Fruit fly (Drosophila melanogaster) whole organism, embryonic: Measurements from ENCODE around the gene bsf.

ENCODE experiments used
- Abd-B ChIP-seq: fragments of 200-800 bp; sonication (Bioruptor generic); optimal IDR thresholded peaks from 2 replicates; lab custom pipeline; 2018; ENCODE audit warnings: missing biosample characterization, mild to moderate bottlenecking, missing genetic modification characterization, moderate library complexity
- Antp ChIP-seq: fragments of 200-800 bp; sonication (Bioruptor generic); optimal IDR thresholded peaks from 3 replicates; lab custom pipeline; 2016; ENCODE audit warnings: missing biosample characterization, missing genetic modification characterization
- Atf-2 ChIP-seq: fragments of 200-800 bp; sonication (Bioruptor generic); optimal IDR thresholded peaks from 2 replicates; lab custom pipeline; 2016; ENCODE audit warnings: missing biosample characterization, missing genetic modification characterization
- C15 ChIP-seq: fragments of 200-800 bp; sonication (Bioruptor generic); IDR thresholded peaks from 3 replicates; pipeline ENCODE4 v1.3.6; 2022; ENCODE audit warnings: missing biosample characterization, missing genetic modification characterization
- CG10147 ChIP-seq: fragments of 200-800 bp; sonication (Bioruptor generic); optimal IDR thresholded peaks from 2 replicates; lab custom pipeline; 2019; ENCODE audit warnings: missing biosample characterization, mild to moderate bottlenecking, missing genetic modification characterization, moderate library complexity
- CG1024 ChIP-seq: fragments of 200-800 bp; sonication (Bioruptor generic); IDR thresholded peaks from 2 replicates; pipeline ENCODE4 v1.3.6; 2022; ENCODE audit warnings: missing biosample characterization, missing genetic modification characterization
- CG11398 ChIP-seq: fragments of 200-800 bp; sonication (Bioruptor generic); optimal IDR thresholded peaks from 2 replicates; lab custom pipeline; 2016; ENCODE audit warnings: missing biosample characterization, missing genetic modification characterization
- CG12155 ChIP-seq: fragments of 200-800 bp; sonication (Bioruptor generic); optimal IDR thresholded peaks from 3 replicates; lab custom pipeline; 2016; ENCODE audit warnings: missing biosample characterization, missing genetic modification characterization
- CG13287 ChIP-seq: fragments of 200-800 bp; sonication (Bioruptor generic); IDR thresholded peaks from 2 replicates; pipeline ENCODE4 v1.3.6; 2022; ENCODE audit warnings: missing biosample characterization, missing genetic modification characterization; ENCODE audit not compliant: partially characterized antibody
- CG14014 ChIP-seq: fragments of 200-800 bp; sonication (Bioruptor generic); IDR thresholded peaks from 2 replicates; pipeline ENCODE4 v1.3.6; 2022; ENCODE audit warnings: missing biosample characterization, missing genetic modification characterization
- CG14860 ChIP-seq: fragments of 200-800 bp; sonication (Bioruptor generic); IDR thresholded peaks from 3 replicates; pipeline ENCODE4 v1.3.6; 2022; ENCODE audit warnings: missing biosample characterization, missing genetic modification characterization; ENCODE audit not compliant: partially characterized antibody
- CG15479 ChIP-seq: fragments of 200-800 bp; sonication (Bioruptor generic); optimal IDR thresholded peaks from 3 replicates; lab custom pipeline; 2019; ENCODE audit warnings: missing biosample characterization, mild to moderate bottlenecking, missing genetic modification characterization, moderate library complexity
- CG17328 ChIP-seq: fragments of 200-800 bp; sonication (Bioruptor generic); IDR thresholded peaks from 2 replicates; pipeline ENCODE4 v1.3.6; 2022; ENCODE audit warnings: missing biosample characterization, missing genetic modification characterization
- CG17361 ChIP-seq: fragments of 200-800 bp; sonication (Bioruptor generic); IDR thresholded peaks from 3 replicates; pipeline ENCODE4 v1.3.6; 2022; ENCODE audit warnings: missing biosample characterization, missing genetic modification characterization
- CG17912 ChIP-seq: fragments of 200-800 bp; sonication (Bioruptor generic); optimal IDR thresholded peaks from 2 replicates; lab custom pipeline; 2018; ENCODE audit warnings: missing biosample characterization, mild to moderate bottlenecking, missing genetic modification characterization
- CG1792 ChIP-seq: fragments of 200-800 bp; sonication (Bioruptor generic); optimal IDR thresholded peaks from 2 replicates; lab custom pipeline; 2016; ENCODE audit warnings: missing biosample characterization, missing genetic modification characterization
- CG2199 ChIP-seq: fragments of 200-800 bp; sonication (Bioruptor generic); IDR thresholded peaks from 3 replicates; pipeline ENCODE4 v1.3.6; 2022; ENCODE audit warnings: missing biosample characterization, missing genetic modification characterization
- CG2875 ChIP-seq: fragments of 200-800 bp; sonication (Bioruptor generic); optimal IDR thresholded peaks from 2 replicates; lab custom pipeline; 2017; ENCODE audit warnings: missing biosample characterization, mild to moderate bottlenecking, missing genetic modification characterization, missing genetic modification reagents
- CG6689 ChIP-seq: fragments of 200-800 bp; sonication (Bioruptor generic); IDR thresholded peaks from 2 replicates; pipeline ENCODE4 v1.3.6; 2022; ENCODE audit warnings: missing biosample characterization, missing genetic modification characterization
- CG8359 ChIP-seq: fragments of 200-800 bp; sonication (Bioruptor generic); optimal IDR thresholded peaks from 2 replicates; lab custom pipeline; 2017; ENCODE audit warnings: missing biosample characterization, mild to moderate bottlenecking, missing genetic modification characterization, borderline replicate concordance
- CG8388 ChIP-seq: fragments of 200-800 bp; sonication (Bioruptor generic); optimal IDR thresholded peaks from 2 replicates; lab custom pipeline; 2019; ENCODE audit warnings: missing biosample characterization, mild to moderate bottlenecking, missing genetic modification characterization, moderate library complexity
- CG9797 ChIP-seq: fragments of 200-800 bp; sonication (Bioruptor generic); optimal IDR thresholded peaks from 3 replicates; lab custom pipeline; 2018; ENCODE audit warnings: missing biosample characterization, mild to moderate bottlenecking, missing genetic modification characterization
- Dad ChIP-seq: fragments of 200-800 bp; sonication (Bioruptor generic); optimal IDR thresholded peaks from 3 replicates; lab custom pipeline; 2016; ENCODE audit warnings: missing biosample characterization, missing genetic modification characterization
- Deaf1 ChIP-seq: fragments of 200-800 bp; optimal IDR thresholded peaks from 3 replicates; lab custom pipeline; 2019; ENCODE audit warnings: missing biosample characterization, mild to moderate bottlenecking, missing genetic modification characterization, moderate library complexity
- Drgx ChIP-seq: fragments of 200-800 bp; sonication (Bioruptor generic); IDR thresholded peaks from 2 replicates; pipeline ENCODE4 v1.3.6; 2022; ENCODE audit warnings: missing biosample characterization, missing genetic modification characterization
- H15 ChIP-seq: fragments of 200-800 bp; sonication (Bioruptor generic); IDR thresholded peaks from 3 replicates; pipeline ENCODE4 v1.3.6; 2022; ENCODE audit warnings: missing biosample characterization, missing genetic modification characterization
- Hr3 ChIP-seq: fragments of 200-800 bp; sonication (Bioruptor generic); optimal IDR thresholded peaks from 3 replicates; lab custom pipeline; 2016; ENCODE audit warnings: missing biosample characterization, missing genetic modification characterization
- Mes4 ChIP-seq: fragments of 200-800 bp; sonication (Bioruptor generic); optimal IDR thresholded peaks from 2 replicates; lab custom pipeline; 2016; ENCODE audit warnings: missing biosample characterization, missing genetic modification characterization
- Side ChIP-seq: fragments of 200-800 bp; sonication (Bioruptor generic); optimal IDR thresholded peaks from 2 replicates; lab custom pipeline; 2016; ENCODE audit warnings: missing biosample characterization, missing genetic modification characterization
- Six4 ChIP-seq: fragments of 200-800 bp; sonication (Bioruptor generic); optimal IDR thresholded peaks from 2 replicates; lab custom pipeline; 2016; ENCODE audit warnings: missing biosample characterization, missing genetic modification characterization
- Spps ChIP-seq: fragments of 200-800 bp; sonication (Bioruptor generic); optimal IDR thresholded peaks from 2 replicates; lab custom pipeline; 2018; ENCODE audit warnings: missing biosample characterization, mild to moderate bottlenecking, missing genetic modification characterization
- ac ChIP-seq: fragments of 200-800 bp; sonication (Bioruptor generic); optimal IDR thresholded peaks from 3 replicates; lab custom pipeline; 2017; ENCODE audit warnings: missing biosample characterization, mild to moderate bottlenecking, missing genetic modification characterization
- aop ChIP-seq: fragments of 200-800 bp; sonication (Bioruptor generic); IDR thresholded peaks from 2 replicates; pipeline ENCODE4 v1.3.6; 2022; ENCODE audit warnings: missing biosample characterization, missing genetic modification characterization
- bigmax ChIP-seq: fragments of 200-800 bp; sonication (Bioruptor generic); optimal IDR thresholded peaks from 2 replicates; lab custom pipeline; 2018; ENCODE audit warnings: missing biosample characterization, mild to moderate bottlenecking, missing genetic modification characterization
- cad ChIP-seq: fragments of >200 bp; optimal IDR thresholded peaks from 2 replicates; lab custom pipeline; 2017; ENCODE audit warnings: missing biosample characterization, missing genetic modification characterization
- cg ChIP-seq: fragments of 200-800 bp; sonication (Bioruptor generic); optimal IDR thresholded peaks from 3 replicates; lab custom pipeline; 2019; ENCODE audit warnings: missing biosample characterization, mild to moderate bottlenecking, missing genetic modification characterization, moderate library complexity
- chm ChIP-seq: fragments of 200-800 bp; sonication (Bioruptor generic); IDR thresholded peaks from 2 replicates; pipeline ENCODE4 v1.3.6; 2022; ENCODE audit warnings: missing biosample characterization, missing genetic modification characterization
- crp ChIP-seq, 2 experiments: fragments of 200-800 bp; sonication (Bioruptor generic); optimal IDR thresholded peaks; 2 replicates in 1 of 2; 3 replicates in 1 of 2; lab custom pipeline; 2017; ENCODE audit warnings: missing biosample characterization in 2 of 2, missing genetic modification characterization in 2 of 2, mild to moderate bottlenecking in 1 of 2, moderate library complexity in 1 of 2
- dm ChIP-seq: fragments of 200-800 bp; sonication (Bioruptor generic); optimal IDR thresholded peaks from 3 replicates; lab custom pipeline; 2016; ENCODE audit warnings: missing biosample characterization, missing genetic modification characterization
- ems ChIP-seq: fragments of 200-800 bp; sonication (Bioruptor generic); optimal IDR thresholded peaks from 3 replicates; lab custom pipeline; 2016; ENCODE audit warnings: missing biosample characterization, missing genetic modification characterization
- grn ChIP-seq: fragments of 200-800 bp; sonication (Bioruptor generic); optimal IDR thresholded peaks from 3 replicates; lab custom pipeline; 2017; ENCODE audit warnings: missing biosample characterization, missing genetic modification characterization
- insv ChIP-seq, 2 experiments: fragments of 200-800 bp; sonication (Bioruptor generic); optimal IDR thresholded peaks; 3 replicates each; lab custom pipeline; 2016 to 2018; ENCODE audit warnings: missing biosample characterization in 2 of 2, missing genetic modification characterization in 2 of 2
- jing ChIP-seq: fragments of 200-800 bp; sonication (Bioruptor generic); optimal IDR thresholded peaks from 2 replicates; lab custom pipeline; 2018; ENCODE audit warnings: missing biosample characterization, mild to moderate bottlenecking, missing genetic modification characterization
- mam ChIP-seq: fragments of 200-800 bp; sonication (Bioruptor generic); optimal IDR thresholded peaks from 3 replicates; lab custom pipeline; 2016; ENCODE audit warnings: missing biosample characterization, missing genetic modification characterization
- mirr ChIP-seq: fragments of 200-800 bp; sonication (Bioruptor generic); optimal IDR thresholded peaks from 3 replicates; lab custom pipeline; 2018; ENCODE audit warnings: missing biosample characterization, mild to moderate bottlenecking, missing genetic modification characterization
- repo ChIP-seq: fragments of 200-800 bp; sonication (Bioruptor generic); optimal IDR thresholded peaks from 2 replicates; lab custom pipeline; 2016; ENCODE audit warnings: missing biosample characterization, missing genetic modification characterization
- sug ChIP-seq: fragments of 200-800 bp; optimal IDR thresholded peaks from 2 replicates; lab custom pipeline; 2019; ENCODE audit warnings: missing biosample characterization, mild to moderate bottlenecking, missing genetic modification characterization, moderate library complexity
- tll ChIP-seq, 2 experiments: fragments of 200-800 bp in 1 of 2; fragments of >200 bp in 1 of 2; sonication (Bioruptor generic) in 1 of 2; optimal IDR thresholded peaks; 2 replicates each; lab custom pipeline; 2017 to 2019; ENCODE audit warnings: missing biosample characterization in 2 of 2, missing genetic modification characterization in 2 of 2, mild to moderate bottlenecking in 1 of 2, moderate library complexity in 1 of 2
- vfl ChIP-seq: fragments of 200-800 bp; sonication (Bioruptor generic); optimal IDR thresholded peaks from 2 replicates; lab custom pipeline; 2016; ENCODE audit warnings: missing biosample characterization, missing genetic modification characterization
- zen ChIP-seq: fragments of 200-800 bp; sonication (Bioruptor generic); optimal IDR thresholded peaks from 3 replicates; lab custom pipeline; 2018; ENCODE audit warnings: missing biosample characterization, mild to moderate bottlenecking, missing genetic modification characterization, moderate library complexity

Gene bsf

DNA sequence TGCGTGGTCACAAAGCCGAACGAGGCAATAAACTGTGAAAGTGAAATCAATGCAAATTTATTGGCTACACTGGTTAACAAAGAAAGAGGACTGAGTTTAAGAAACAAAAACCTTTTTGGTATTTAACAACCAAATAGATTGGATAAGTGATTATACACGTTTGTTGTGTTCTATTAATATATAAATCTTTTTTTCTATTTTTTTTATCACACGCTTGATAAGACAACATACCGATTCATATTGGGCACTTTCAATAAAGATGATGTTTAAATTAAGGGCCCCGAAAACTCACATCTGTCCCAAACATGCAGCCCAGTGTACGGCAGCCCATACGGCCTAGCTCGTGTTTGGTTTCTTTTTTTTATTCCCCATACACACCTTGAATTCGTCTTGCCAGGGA, 38.7 kb upstream of the bsf start:
- TF ChIP-seq sug (tag; lab: Kevin White, UChicago) (no peak), grn (no peak), CG11398 (GFP tag; lab: Kevin White, UChicago) (no peak), vfl (GFP tag; lab: Kevin White, UChicago) (no peak), Side (GFP tag; lab: Kevin White, UChicago) (no peak), Drgx (GFP tag; lab: Robert Waterston, UW) (peak; percentile 41; the same call in 1 of the 2 replicates), Deaf1 (tag; lab: Kevin White, UChicago) (no peak), crp (GFP tag; optimal IDR thresholded peaks at IDR 0.05; lab: Kevin White, UChicago) (no peak), dm (no peak)

DNA sequence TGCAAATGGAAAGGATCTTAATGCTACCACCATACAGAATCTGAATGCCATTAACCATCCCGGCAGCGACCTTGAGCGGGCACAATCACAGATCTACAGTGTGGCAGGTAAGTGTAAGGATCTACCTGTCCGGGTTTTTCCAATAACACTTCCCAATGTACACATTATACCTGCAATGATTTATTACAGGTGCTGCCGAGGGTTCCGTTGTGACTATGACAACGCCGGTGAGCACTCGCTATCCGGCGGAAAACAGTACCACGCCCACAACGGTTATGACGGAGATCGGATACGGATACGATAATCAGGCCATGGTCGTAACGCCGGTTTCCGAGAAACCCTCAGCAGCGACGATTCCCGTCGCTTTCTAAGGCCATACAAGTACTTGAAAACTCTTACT, 32.4 kb upstream of the bsf start:
- peak; percentile 70 for TF ChIP-seq zen
- no peak for TF ChIP-seq H15 (GFP tag; lab: Robert Waterston, UW)
- no peak for TF ChIP-seq ac
- peak in 1 of 2 experiments; percentile 78 for TF ChIP-seq tll (GFP tag; optimal IDR thresholded peaks at IDR 0.05; lab: Kevin White, UChicago)
- TF ChIP-seq bigmax: no peak
- TF ChIP-seq CG15479: peak; percentile 66
- TF ChIP-seq chm (GFP tag; lab: Robert Waterston, UW): no peak
- TF ChIP-seq mam (GFP tag; lab: Kevin White, UChicago): no peak
- TF ChIP-seq CG1792 (GFP tag; lab: Kevin White, UChicago): no peak
- TF ChIP-seq CG17328 (GFP tag; lab: Robert Waterston, UW): no peak
- TF ChIP-seq cad: peak; percentile 90

DNA sequence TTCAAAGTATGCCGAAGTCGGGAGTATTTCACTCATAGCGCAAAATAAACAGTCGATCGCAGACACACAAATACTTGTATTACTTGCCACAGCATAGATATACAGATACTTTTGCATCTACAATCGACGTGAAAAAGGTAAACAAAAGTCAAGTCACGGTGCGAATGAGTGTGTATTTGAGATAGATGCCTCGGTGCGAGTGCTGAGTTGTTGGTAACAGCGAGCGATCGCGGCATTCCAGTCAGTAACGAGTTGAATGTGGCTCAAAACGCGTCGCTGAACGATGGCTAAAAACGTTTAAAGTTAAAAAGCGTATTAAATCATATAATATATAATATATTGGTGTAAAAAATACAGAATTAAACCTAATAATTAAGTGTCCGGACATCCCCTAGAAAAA, 30.8 kb upstream of the bsf start, which contains the start of gene grnd:
grnd (plus strand) TSS at position 207 of the 400 bp plus-strand sequence.
- TF ChIP-seq CG10147 (GFP tag; lab: Kevin White, UChicago): no peak
- TF ChIP-seq CG1024 (GFP tag; lab: Robert Waterston, UW): no peak
- TF ChIP-seq ems: no peak
- peak; percentile 81 for TF ChIP-seq CG12155 (GFP tag; lab: Kevin White, UChicago)
- TF ChIP-seq Atf-2 (GFP tag; lab: Kevin White, UChicago): no peak
- no peak for TF ChIP-seq Antp (GFP tag; lab: Kevin White, UChicago)
- TF ChIP-seq Abd-B: no peak
- TF ChIP-seq mirr: peak; percentile 16
- no peak for TF ChIP-seq Six4 (GFP tag; lab: Kevin White, UChicago)
- TF ChIP-seq Dad (GFP tag; lab: Kevin White, UChicago): no peak
- no peak for TF ChIP-seq C15
- TF ChIP-seq Spps (tag; lab: Kevin White, UChicago): no peak
- TF ChIP-seq CG9797 (GFP tag; lab: Kevin White, UChicago): no peak
- TF ChIP-seq CG8359 (GFP tag; lab: Kevin White, UChicago): no peak
- no peak for TF ChIP-seq CG14014 (GFP tag; lab: Robert Waterston, UW)
- no peak for TF ChIP-seq aop (GFP tag; lab: Robert Waterston, UW)
- no peak for TF ChIP-seq Mes4 (GFP tag; lab: Kevin White, UChicago)
- no peak for TF ChIP-seq CG14860 (GFP tag; lab: Robert Waterston, UW)
- TF ChIP-seq repo (GFP tag; lab: Kevin White, UChicago): no peak
- TF ChIP-seq Hr3 (GFP tag; lab: Kevin White, UChicago): no peak
- peak; percentile 72 for TF ChIP-seq cg (GFP tag; lab: Kevin White, UChicago)
- no peak for TF ChIP-seq jing (GFP tag; lab: Kevin White, UChicago)
- peak; percentile 15; the same call in 1 of the 2 replicates for TF ChIP-seq CG13287 (GFP tag; lab: Robert Waterston, UW)
- no peak for TF ChIP-seq CG17361 (GFP tag; lab: Robert Waterston, UW)
- TF ChIP-seq CG2199 (GFP tag; lab: Robert Waterston, UW): peak; percentile 64; the same call in 1 of the 3 replicates
- no peak for TF ChIP-seq CG2875 (GFP tag; lab: Kevin White, UChicago)
- no peak for TF ChIP-seq CG8388 (GFP tag; lab: Kevin White, UChicago)
- TF ChIP-seq CG17912: no peak
- TF ChIP-seq insv (GFP tag; optimal IDR thresholded peaks at IDR 0.05; lab: Kevin White, UChicago): no peak
- no peak for TF ChIP-seq CG6689 (GFP tag; lab: Robert Waterston, UW)
